Worm (Caenorhabditis elegans): ENCODE results near the gene twk-6.

twk-6 gene

DNA sequence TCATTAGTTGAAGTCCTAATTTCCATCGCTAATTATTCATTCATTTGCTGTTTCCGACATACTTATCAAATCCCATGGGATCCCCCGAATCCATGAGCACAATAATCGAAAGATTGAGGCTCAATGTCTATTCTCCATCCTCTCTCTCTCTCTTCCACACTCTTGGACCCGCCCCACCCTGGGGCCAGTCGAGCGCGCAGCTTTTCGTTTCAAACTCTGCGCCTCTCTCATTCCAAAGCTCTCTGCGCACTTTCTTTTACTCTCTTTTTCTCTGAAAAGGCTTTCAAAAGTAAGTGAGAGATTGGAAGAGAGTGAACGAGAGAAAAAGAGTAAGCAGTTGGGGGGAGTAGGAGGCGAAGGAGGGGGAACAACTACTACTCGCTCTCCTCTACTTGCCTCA lies 21.0 kb upstream of the twk-6 start, which contains the start of gene acy-1 (continued):
- TF ChIP-seq F55B11.4 (tag; optimal IDR thresholded peaks at IDR 0.05; ENCODE audit: borderline replicate concordance, insufficient read depth) (no peak), K11D2.4 (GFP tag; IDR thresholded peaks at IDR 0.05) (peak; percentile 54), zfh-2 (GFP tag; conservative IDR thresholded peaks at IDR 0.05) (peak; percentile 88)

DNA sequence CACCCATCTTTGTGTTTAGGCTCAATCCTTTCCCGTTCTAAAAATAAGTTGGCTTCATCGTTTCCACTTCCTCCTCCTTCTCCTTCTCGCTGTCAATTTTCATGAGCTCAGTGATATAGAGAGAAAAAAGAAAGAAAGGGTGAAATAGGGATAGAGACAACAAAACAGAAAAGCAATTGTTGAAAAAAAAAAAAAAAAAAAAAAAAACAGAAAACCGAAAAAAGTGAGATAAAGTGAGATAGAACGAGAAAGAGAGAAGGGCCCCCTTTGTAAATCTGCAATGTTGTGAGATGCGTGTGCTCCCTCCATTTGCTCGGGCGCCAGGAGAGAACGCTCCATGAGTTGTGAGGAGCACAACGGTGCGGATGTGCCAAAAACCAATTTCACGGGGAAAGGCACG lies 18.8 kb upstream of the twk-6 start:
- TF ChIP-seq D2030.7 (GFP tag; IDR thresholded peaks at IDR 0.05) (no peak), mxl-1 (tag; optimal IDR thresholded peaks at IDR 0.05) (no peak), zfh-2 (GFP tag; conservative IDR thresholded peaks at IDR 0.05) (peak; percentile 54)

DNA sequence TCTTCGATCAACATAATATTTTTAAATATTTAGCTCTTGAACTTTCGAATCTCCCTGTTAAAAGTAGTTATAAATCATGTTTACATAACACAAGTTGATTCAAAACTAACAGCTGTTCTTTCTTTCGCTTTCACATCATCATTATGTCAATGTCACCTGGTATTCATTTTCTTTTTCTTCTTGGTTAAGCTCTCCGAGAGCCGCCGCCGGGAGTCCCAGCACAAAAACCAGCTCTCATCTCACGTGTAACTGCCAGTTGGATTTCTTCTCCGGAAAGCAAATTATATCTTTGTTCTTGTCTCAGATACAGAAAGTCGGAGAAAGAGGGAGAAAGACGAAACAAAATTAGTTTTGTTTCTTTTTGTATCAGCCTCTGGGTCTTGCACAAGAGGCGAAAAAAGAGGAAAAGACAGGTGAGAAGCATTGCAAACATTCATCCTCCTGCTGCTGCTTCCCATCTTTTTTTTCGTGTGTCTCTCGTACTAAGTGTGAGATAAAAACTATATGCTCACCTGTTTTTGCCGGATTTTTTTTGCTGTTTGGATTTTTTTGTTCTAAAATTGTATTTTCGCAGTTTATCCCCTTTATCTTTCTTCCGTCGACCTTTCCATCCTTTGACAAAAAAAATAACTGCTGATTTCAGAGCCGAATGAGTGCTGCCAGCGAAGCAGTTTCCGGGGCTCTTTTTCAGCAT lies 11.3 kb upstream of the twk-6 start, which contains the start of gene F17C8.3:
F17C8.3 (plus strand) TSS at position 644 of the 694 bp plus-strand sequence.
- TF ChIP-seq B0336.3 (GFP tag; IDR thresholded peaks at IDR 0.05) (no peak), sptf-2 (GFP tag; optimal IDR thresholded peaks at IDR 0.05) (no peak), ccch-3 (GFP tag; optimal IDR thresholded peaks at IDR 0.05) (no peak), gei-17 (GFP tag; optimal IDR thresholded peaks at IDR 0.05) (no peak), somi-1 (GFP tag; optimal IDR thresholded peaks at IDR 0.05) (peak; percentile 17), K12H6.12 (tag; optimal IDR thresholded peaks at IDR 0.05) (peak; percentile 21), ekl-4 (GFP tag; IDR thresholded peaks at IDR 0.05) (no peak)

DNA sequence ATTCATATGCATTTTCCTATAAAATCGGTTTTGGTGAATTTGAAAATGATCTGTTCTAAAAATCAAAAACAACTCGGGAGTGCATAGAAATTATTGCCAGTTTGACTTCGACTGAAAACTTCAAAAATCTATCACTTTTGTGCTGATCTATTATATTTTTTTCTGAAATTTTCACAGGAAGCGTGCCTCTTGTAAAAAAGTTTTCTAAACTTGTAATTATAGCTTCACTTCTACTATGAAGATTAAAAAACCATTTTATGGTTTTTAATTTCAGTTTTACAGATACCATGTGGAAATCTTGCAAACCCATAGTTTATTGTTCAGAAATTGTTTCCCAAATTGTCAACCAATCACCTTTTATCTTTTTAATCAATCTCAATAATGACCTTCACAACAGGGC lies 8.7 kb upstream of the twk-6 start, which contains the start of gene F17C8.9:
F17C8.9 (plus strand) TSS at position 301 of the 400 bp plus-strand sequence.
- no peak for TF ChIP-seq somi-1 (GFP tag; optimal IDR thresholded peaks at IDR 0.05)
- TF ChIP-seq dpl-1 (GFP tag; optimal IDR thresholded peaks at IDR 0.05), result no peak
- TF ChIP-seq mes-4 (tag; optimal IDR thresholded peaks at IDR 0.05), result no peak
- no peak for TF ChIP-seq pbrm-1 (GFP tag; IDR thresholded peaks at IDR 0.05)
- no peak for TF ChIP-seq F39B2.1 (GFP tag; IDR thresholded peaks at IDR 0.05)
- no peak for TF ChIP-seq unc-130 (GFP tag; optimal IDR thresholded peaks at IDR 0.05)
- no peak for TF ChIP-seq sdz-38 (tag; optimal IDR thresholded peaks at IDR 0.05)
- no peak for TF ChIP-seq die-1 (tag; optimal IDR thresholded peaks at IDR 0.05)
- TF ChIP-seq K11D2.4 (GFP tag; IDR thresholded peaks at IDR 0.05), result no peak
- TF ChIP-seq D2030.7 (GFP tag; IDR thresholded peaks at IDR 0.05), result no peak
- no peak for TF ChIP-seq atf-7 (tag; optimal IDR thresholded peaks at IDR 0.05)
- no peak for TF ChIP-seq ztf-3 (GFP tag; optimal IDR thresholded peaks at IDR 0.05)
- no peak for TF ChIP-seq rpc-1 (optimal IDR thresholded peaks at IDR 0.05)
- TF ChIP-seq rpc-1 (tag; optimal IDR thresholded peaks at IDR 0.05), result no peak
- no peak for TF ChIP-seq sea-2 (GFP tag; IDR thresholded peaks at IDR 0.05)
- TF ChIP-seq ceh-40 (GFP tag; IDR thresholded peaks at IDR 0.05), result no peak
- TF ChIP-seq athp-1 (tag; optimal IDR thresholded peaks at IDR 0.05), result no peak
- TF ChIP-seq ceh-27 (GFP tag; optimal IDR thresholded peaks at IDR 0.05), result no peak
- TF ChIP-seq F10E7.11 (tag; optimal IDR thresholded peaks at IDR 0.05), result no peak
- no peak for TF ChIP-seq ztf-26 (tag; optimal IDR thresholded peaks at IDR 0.05)
- no peak for TF ChIP-seq aptf-3 (GFP tag; IDR thresholded peaks at IDR 0.05)

DNA sequence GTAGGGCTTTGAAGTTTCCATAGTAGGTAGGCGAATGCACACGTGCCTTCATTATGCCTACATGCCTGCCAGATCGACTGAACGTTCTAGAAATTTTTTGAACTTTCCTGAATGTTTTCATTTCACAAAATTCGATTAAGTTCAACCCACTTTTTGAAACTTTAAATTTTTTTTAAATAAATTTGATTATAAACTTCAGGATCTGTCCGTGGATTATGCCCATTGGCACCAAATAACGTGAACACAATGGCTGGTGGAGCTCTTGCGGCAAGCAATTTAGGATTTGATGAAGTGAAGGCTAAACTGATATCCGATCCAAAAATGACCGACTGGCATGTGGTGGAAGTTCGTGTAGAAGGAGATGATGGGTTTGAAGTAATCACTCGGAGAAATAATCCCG lies 7.3 kb upstream of the twk-6 start, which contains the start of gene F17C8.7:
F17C8.7 (plus strand) TSS at position 301 of the 400 bp plus-strand sequence.
- no peak for TF ChIP-seq akir-1 (GFP tag; optimal IDR thresholded peaks at IDR 0.05)
- TF ChIP-seq sdz-38 (tag; optimal IDR thresholded peaks at IDR 0.05), result no peak
- TF ChIP-seq ceh-58 (GFP tag; IDR thresholded peaks at IDR 0.05), result no peak
- TF ChIP-seq mes-4 (tag; optimal IDR thresholded peaks at IDR 0.05), result no peak
- no peak for TF ChIP-seq K12H6.12 (tag; optimal IDR thresholded peaks at IDR 0.05)
- TF ChIP-seq zfh-2 (GFP tag; conservative IDR thresholded peaks at IDR 0.05), result no peak
- no peak for TF ChIP-seq lin-35 (GFP tag; optimal IDR thresholded peaks at IDR 0.05)
- no peak for TF ChIP-seq dpff-1 (tag; optimal IDR thresholded peaks at IDR 0.05)
- no peak for TF ChIP-seq D2030.7 (GFP tag; IDR thresholded peaks at IDR 0.05)
- no peak for TF ChIP-seq K11D2.4 (GFP tag; IDR thresholded peaks at IDR 0.05)
- TF ChIP-seq dpl-1 (GFP tag; optimal IDR thresholded peaks at IDR 0.05), result no peak
- no peak for TF ChIP-seq nhr-90 (tag; optimal IDR thresholded peaks at IDR 0.05)
- no peak for TF ChIP-seq mxl-1 (tag; optimal IDR thresholded peaks at IDR 0.05)
- no peak for TF ChIP-seq Y67H2A.10 (GFP tag; conservative IDR thresholded peaks at IDR 0.05)
- no peak for TF ChIP-seq F39B2.1 (GFP tag; IDR thresholded peaks at IDR 0.05)
- TF ChIP-seq him-1 (tag; optimal IDR thresholded peaks at IDR 0.05), result no peak

Measured in whole organism, young adult.